Worm (Caenorhabditis elegans): Measurements from ENCODE around the gene npp-16.

npp-16 gene

DNA sequence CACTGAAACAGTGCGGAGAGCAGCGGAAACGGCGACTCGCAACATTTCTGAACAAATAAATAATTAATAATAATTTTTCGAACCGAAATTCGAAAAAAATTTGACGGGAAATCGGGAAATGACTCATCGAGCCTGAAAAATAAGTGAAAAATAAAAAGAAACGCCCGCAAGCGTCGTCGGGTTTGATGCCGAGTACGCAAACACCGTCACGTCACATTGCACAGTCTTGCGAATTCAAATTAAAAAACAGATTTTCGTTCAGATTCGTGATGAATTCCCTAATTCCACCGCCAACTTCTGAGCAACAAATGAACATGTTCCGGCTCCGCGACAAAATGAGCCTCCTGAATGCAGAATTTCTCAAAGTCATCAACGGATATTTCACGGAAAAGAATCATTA is at the start of gene npp-16, which contains the start of gene ndab-1:
Gene npp-16, plus strand, starts transcription at position 263 of the 400 bp plus-strand sequence.
Gene ndab-1, minus strand, starts transcription at position 47 of the 400 bp plus-strand sequence.
- TF ChIP-seq Y116A8C.19 (tag; optimal IDR thresholded peaks at IDR 0.05; ENCODE audit: borderline replicate concordance) (no peak), alr-1 (tag; optimal IDR thresholded peaks at IDR 0.05; ENCODE audit: borderline replicate concordance) (no peak), unc-62 (GFP tag; optimal IDR thresholded peaks at IDR 0.05) (no peak), hlh-17 (GFP tag; optimal IDR thresholded peaks at IDR 0.05; ENCODE audit: borderline replicate concordance) (no peak), C04F5.9 (tag; optimal IDR thresholded peaks at IDR 0.05) (peak; percentile 3), lir-3 (tag; optimal IDR thresholded peaks at IDR 0.05; ENCODE audit: poor library complexity) (no peak), fos-1 (tag; optimal IDR thresholded peaks at IDR 0.05) (no peak), elt-2 (tag; optimal IDR thresholded peaks at IDR 0.05) (no peak), ces-1 (GFP tag; optimal IDR thresholded peaks at IDR 0.05) (no peak), lin-35 (GFP tag; optimal IDR thresholded peaks at IDR 0.05) (peak; percentile 38 to 51), ztf-4 (tag; optimal IDR thresholded peaks at IDR 0.05) (no peak), nhr-47 (tag; optimal IDR thresholded peaks at IDR 0.05) (peak; percentile 51), pqm-1 (tag; optimal IDR thresholded peaks at IDR 0.05) (no peak), zag-1 (tag; optimal IDR thresholded peaks at IDR 0.05) (no peak), unc-130 (tag; optimal IDR thresholded peaks at IDR 0.05) (peak; percentile 75), ceh-88 (GFP tag; IDR thresholded peaks at IDR 0.05) (no peak), nhr-19 (GFP tag; conservative IDR thresholded peaks at IDR 0.05) (peak; percentile 38; the same call in 1 of the 2 replicates), mep-1 (tag; optimal IDR thresholded peaks at IDR 0.05) (peak; percentile 24), grh-1 (GFP tag; IDR thresholded peaks at IDR 0.05) (no peak), dsc-1 (tag; optimal IDR thresholded peaks at IDR 0.05) (peak; percentile 47), ceh-63 (GFP tag; optimal IDR thresholded peaks at IDR 0.05) (no peak), nhr-85 (tag) (no peak), ets-5 (GFP tag; IDR thresholded peaks at IDR 0.05) (no peak), nhr-84 (tag; optimal IDR thresholded peaks at IDR 0.05) (peak; percentile 33), ceh-8 (GFP tag; optimal IDR thresholded peaks at IDR 0.05) (peak; percentile 39), tlp-1 (tag; optimal IDR thresholded peaks at IDR 0.05) (no peak), ztf-11 (tag; optimal IDR thresholded peaks at IDR 0.05) (no peak), mef-2 (tag; optimal IDR thresholded peaks at IDR 0.05) (no peak), fkh-8 (tag; optimal IDR thresholded peaks at IDR 0.05) (no peak), nhr-90 (tag; optimal IDR thresholded peaks at IDR 0.05; ENCODE audit: poor library complexity) (peak; percentile 22), elt-3 (tag; optimal IDR thresholded peaks at IDR 0.05) (no peak), irx-1 (tag; optimal IDR thresholded peaks at IDR 0.05) (no peak), C34B4.2 (tag; optimal IDR thresholded peaks at IDR 0.05) (no peak), swsn-7 (tag; optimal IDR thresholded peaks at IDR 0.05) (peak; percentile 37), snu-23 (GFP tag; optimal IDR thresholded peaks at IDR 0.05) (peak; percentile 53), ceh-82 (tag; optimal IDR thresholded peaks at IDR 0.05) (peak in 2 of 3 experiments; percentile 17 to 38), hpl-2 (GFP tag; optimal IDR thresholded peaks at IDR 0.05) (no peak), dpl-1 (GFP tag; optimal IDR thresholded peaks at IDR 0.05) (peak; percentile 31 to 63 (median 52)), vab-15 (tag; optimal IDR thresholded peaks at IDR 0.05) (no peak), egl-13 (tag; optimal IDR thresholded peaks at IDR 0.05) (no peak), skn-1 (tag; optimal IDR thresholded peaks at IDR 0.05) (no peak), ceh-90 (tag; optimal IDR thresholded peaks at IDR 0.05) (no peak), nhr-71 (tag; optimal IDR thresholded peaks at IDR 0.05) (no peak), xbp-1 (tag; optimal IDR thresholded peaks at IDR 0.05) (peak; percentile 28), sox-4 (tag; optimal IDR thresholded peaks at IDR 0.05) (peak; percentile 16), lin-13 (GFP tag; optimal IDR thresholded peaks at IDR 0.05) (no peak), nhr-28 (tag; optimal IDR thresholded peaks at IDR 0.05) (no peak), lsy-2 (tag; optimal IDR thresholded peaks at IDR 0.05) (peak; percentile 52), jun-1 (tag; optimal IDR thresholded peaks at IDR 0.05) (no peak), zip-4 (GFP tag; optimal IDR thresholded peaks at IDR 0.05) (no peak), lin-39 (tag; optimal IDR thresholded peaks at IDR 0.05) (no peak), C16A3.4 (tag; optimal IDR thresholded peaks at IDR 0.05) (no peak), fkh-4 (tag; optimal IDR thresholded peaks at IDR 0.05; ENCODE audit: borderline replicate concordance) (no peak)

All from whole organism, L1 larva.